Fruit fly (Drosophila melanogaster) whole organism, embryonic: ENCODE results near the gene stg.

Experiments
- Antp ChIP-seq: fragments of 200-800 bp; sonication (Bioruptor generic); optimal IDR thresholded peaks from 3 replicates; lab custom pipeline; 2016; ENCODE audit warnings: missing biosample characterization, missing genetic modification characterization
- CG10979 ChIP-seq: fragments of 200-800 bp; sonication (Bioruptor generic); optimal IDR thresholded peaks from 2 replicates; lab custom pipeline; 2018; ENCODE audit warnings: missing biosample characterization, mild to moderate bottlenecking, missing genetic modification characterization, moderate library complexity
- CG13123 ChIP-seq: fragments of 200-800 bp; sonication (Bioruptor generic); optimal IDR thresholded peaks from 2 replicates; lab custom pipeline; 2016; ENCODE audit warnings: missing biosample characterization, missing genetic modification characterization
- CG15011 ChIP-seq: fragments of 200-800 bp; sonication (Bioruptor generic); optimal IDR thresholded peaks from 3 replicates; lab custom pipeline; 2018; ENCODE audit warnings: missing biosample characterization, mild to moderate bottlenecking, missing genetic modification characterization
- CG18262 ChIP-seq: fragments of 200-800 bp; optimal IDR thresholded peaks from 3 replicates; lab custom pipeline; 2019; ENCODE audit warnings: missing biosample characterization, mild to moderate bottlenecking, missing genetic modification characterization, moderate library complexity
- CG18476 ChIP-seq: fragments of 200-800 bp; sonication (Bioruptor generic); optimal IDR thresholded peaks from 2 replicates; lab custom pipeline; 2016; ENCODE audit warnings: missing biosample characterization, mild to moderate bottlenecking, missing genetic modification characterization
- CG18599 ChIP-seq: fragments of 200-800 bp; sonication (Bioruptor generic); optimal IDR thresholded peaks from 3 replicates; lab custom pipeline; 2017; ENCODE audit warnings: missing biosample characterization, missing genetic modification characterization, mild to moderate bottlenecking, moderate library complexity, missing genetic modification reagents
- CG18619 ChIP-seq: fragments of 200-800 bp; sonication (Bioruptor generic); optimal IDR thresholded peaks from 3 replicates; lab custom pipeline; 2017; ENCODE audit warnings: missing biosample characterization, mild to moderate bottlenecking, missing genetic modification characterization
- CG2712 ChIP-seq: fragments of 200-800 bp; optimal IDR thresholded peaks from 3 replicates; lab custom pipeline; 2019; ENCODE audit warnings: missing biosample characterization, mild to moderate bottlenecking, missing genetic modification characterization, moderate library complexity
- CG30020 ChIP-seq: fragments of 200-800 bp; optimal IDR thresholded peaks from 2 replicates; lab custom pipeline; 2019; ENCODE audit warnings: missing biosample characterization, mild to moderate bottlenecking, missing genetic modification characterization, moderate library complexity
- CG30431 ChIP-seq: fragments of 200-800 bp; sonication (Bioruptor generic); optimal IDR thresholded peaks from 2 replicates; lab custom pipeline; 2017; ENCODE audit warnings: missing biosample characterization, missing genetic modification characterization
- CG31441 ChIP-seq: fragments of 200-800 bp; sonication (Bioruptor generic); IDR thresholded peaks from 2 replicates; pipeline ENCODE4 v1.3.6; 2022; ENCODE audit warnings: missing biosample characterization, missing genetic modification characterization
- CG34376 ChIP-seq: fragments of 200-800 bp; sonication (Bioruptor generic); optimal IDR thresholded peaks from 2 replicates; lab custom pipeline; 2018; ENCODE audit warnings: missing biosample characterization, mild to moderate bottlenecking, missing genetic modification characterization
- CG3726 ChIP-seq: fragments of 200-800 bp; sonication (Bioruptor generic); IDR thresholded peaks from 3 replicates; pipeline ENCODE4, ENCODE4 v1.3.6; 2022; ENCODE audit warnings: missing biosample characterization, missing genetic modification characterization
- CG6689 ChIP-seq: fragments of 200-800 bp; sonication (Bioruptor generic); IDR thresholded peaks from 2 replicates; pipeline ENCODE4 v1.3.6; 2022; ENCODE audit warnings: missing biosample characterization, missing genetic modification characterization
- CG7963 ChIP-seq: fragments of 200-800 bp; sonication (Bioruptor generic); IDR thresholded peaks from 3 replicates; pipeline ENCODE4 v1.3.6; 2022; ENCODE audit warnings: missing biosample characterization, missing genetic modification characterization; ENCODE audit not compliant: partially characterized antibody
- CG8290 ChIP-seq, 3 experiments: fragments of 200-800 bp; sonication (Bioruptor generic); optimal IDR thresholded peaks; 2 replicates each; lab custom pipeline; 2016 to 2019; ENCODE audit warnings: missing biosample characterization in 3 of 3, missing genetic modification characterization in 3 of 3, mild to moderate bottlenecking in 2 of 3, moderate library complexity in 1 of 3
- CG8765 ChIP-seq: fragments of 200-800 bp; sonication (Bioruptor generic); IDR thresholded peaks from 2 replicates; pipeline ENCODE4 v1.3.6; 2022; ENCODE audit warnings: missing biosample characterization, missing genetic modification characterization
- CG9609 ChIP-seq: fragments of 200-800 bp; sonication (Bioruptor generic); optimal IDR thresholded peaks from 3 replicates; lab custom pipeline; 2016; ENCODE audit warnings: missing biosample characterization, missing genetic modification characterization
- CG9797 ChIP-seq: fragments of 200-800 bp; sonication (Bioruptor generic); optimal IDR thresholded peaks from 3 replicates; lab custom pipeline; 2018; ENCODE audit warnings: missing biosample characterization, mild to moderate bottlenecking, missing genetic modification characterization
- D ChIP-seq, 2 experiments: fragments of 200-800 bp in 1 of 2; fragments of >200 bp in 1 of 2; sonication (Bioruptor generic) in 1 of 2; optimal IDR thresholded peaks; 2 replicates in 1 of 2; 3 replicates in 1 of 2; lab custom pipeline; 2017; ENCODE audit warnings: mild to moderate bottlenecking in 1 of 2, missing biosample characterization in 1 of 2, missing genetic modification characterization in 1 of 2, missing genetic modification reagents in 1 of 2
- D19A ChIP-seq: fragments of 200-800 bp; optimal IDR thresholded peaks from 3 replicates; lab custom pipeline; 2019; ENCODE audit warnings: missing biosample characterization, mild to moderate bottlenecking, missing genetic modification characterization, moderate library complexity
- Dip2 ChIP-seq: fragments of 200-800 bp; sonication (Bioruptor generic); IDR thresholded peaks from 2 replicates; pipeline ENCODE4 v1.3.6; 2022; ENCODE audit warnings: missing biosample characterization, missing genetic modification characterization
- Drgx ChIP-seq: fragments of 200-800 bp; sonication (Bioruptor generic); IDR thresholded peaks from 2 replicates; pipeline ENCODE4 v1.3.6; 2022; ENCODE audit warnings: missing biosample characterization, missing genetic modification characterization
- E2f1 ChIP-seq: fragments of 200-800 bp; sonication (Bioruptor generic); IDR thresholded peaks from 2 replicates; pipeline ENCODE4 v1.3.6; 2022; ENCODE audit warnings: missing biosample characterization, missing genetic modification characterization
- Gug ChIP-seq: fragments of 200-800 bp; sonication (Bioruptor generic); IDR thresholded peaks from 4 replicates; pipeline ENCODE4 v1.3.6; 2022; ENCODE audit warnings: missing biosample characterization, missing genetic modification characterization
- Neu2 ChIP-seq: fragments of 200-800 bp; sonication (Bioruptor generic); optimal IDR thresholded peaks from 3 replicates; lab custom pipeline; 2016; ENCODE audit warnings: missing biosample characterization, missing genetic modification characterization, borderline replicate concordance
- Rx ChIP-seq: fragments of 200-800 bp; sonication (Bioruptor generic); IDR thresholded peaks from 2 replicates; pipeline ENCODE4 v1.3.6; 2022; ENCODE audit warnings: missing biosample characterization, missing genetic modification characterization
- Xrp1 ChIP-seq: fragments of 200-800 bp; sonication (Bioruptor generic); IDR thresholded peaks from 2 replicates; pipeline ENCODE4 v1.3.6; 2022; ENCODE audit warnings: missing biosample characterization, missing genetic modification characterization
- bab2 ChIP-seq: fragments of 200-800 bp; sonication (Bioruptor generic); optimal IDR thresholded peaks from 2 replicates; lab custom pipeline; 2016; ENCODE audit warnings: missing biosample characterization, missing genetic modification characterization
- bcd ChIP-seq: fragments of 200-800 bp; sonication (Bioruptor generic); optimal IDR thresholded peaks from 2 replicates; lab custom pipeline; 2017; ENCODE audit warnings: missing biosample characterization, mild to moderate bottlenecking, missing genetic modification characterization
- corto ChIP-seq: fragments of 200-800 bp; sonication (Bioruptor generic); optimal IDR thresholded peaks from 2 replicates; lab custom pipeline; 2016; ENCODE audit warnings: missing biosample characterization, mild to moderate bottlenecking, missing genetic modification characterization, moderate library complexity
- dmrt11E ChIP-seq: fragments of 200-800 bp; sonication (Bioruptor generic); optimal IDR thresholded peaks from 3 replicates; lab custom pipeline; 2018; ENCODE audit warnings: missing biosample characterization, mild to moderate bottlenecking, missing genetic modification characterization, moderate library complexity
- dysf ChIP-seq: fragments of 200-800 bp; sonication (Bioruptor generic); IDR thresholded peaks from 3 replicates; pipeline ENCODE4 v1.3.6; 2022; ENCODE audit warnings: missing biosample characterization, missing genetic modification characterization
- fd3F ChIP-seq: fragments of 200-800 bp; sonication (Bioruptor generic); optimal IDR thresholded peaks from 2 replicates; lab custom pipeline; 2018; ENCODE audit warnings: missing biosample characterization, mild to moderate bottlenecking, missing genetic modification characterization, moderate library complexity
- gt ChIP-seq: fragments of 200-800 bp; sonication (Bioruptor generic); IDR thresholded peaks from 2 replicates; pipeline ENCODE4 v1.3.6; 2022; ENCODE audit warnings: missing biosample characterization, missing genetic modification characterization
- kah ChIP-seq: fragments of 200-800 bp; sonication (Bioruptor generic); optimal IDR thresholded peaks from 2 replicates; lab custom pipeline; 2018; ENCODE audit warnings: missing biosample characterization, mild to moderate bottlenecking, missing genetic modification characterization
- kni ChIP-seq: fragments of 200-800 bp; sonication (Bioruptor generic); optimal IDR thresholded peaks from 3 replicates; lab custom pipeline; 2017; ENCODE audit warnings: mild to moderate bottlenecking, missing biosample characterization, missing genetic modification reagents, missing genetic modification characterization
- lbe ChIP-seq: fragments of 200-800 bp; sonication (Bioruptor generic); optimal IDR thresholded peaks from 2 replicates; lab custom pipeline; 2016; ENCODE audit warnings: missing biosample characterization, mild to moderate bottlenecking, missing genetic modification characterization
- nau ChIP-seq: fragments of 200-800 bp; sonication (Bioruptor generic); optimal IDR thresholded peaks from 3 replicates; lab custom pipeline; 2017; ENCODE audit warnings: missing biosample characterization, mild to moderate bottlenecking, missing genetic modification characterization, missing genetic modification reagents
- nmo ChIP-seq: fragments of 200-800 bp; sonication (Bioruptor generic); optimal IDR thresholded peaks from 2 replicates; lab custom pipeline; 2018; ENCODE audit warnings: missing biosample characterization, mild to moderate bottlenecking, missing genetic modification characterization, moderate library complexity
- pfk ChIP-seq: fragments of 200-800 bp; sonication (Bioruptor generic); optimal IDR thresholded peaks from 2 replicates; lab custom pipeline; 2018; ENCODE audit warnings: missing biosample characterization, mild to moderate bottlenecking, missing genetic modification characterization, moderate library complexity
- pum ChIP-seq: fragments of 200-800 bp; sonication (Bioruptor generic); optimal IDR thresholded peaks from 2 replicates; lab custom pipeline; 2016; ENCODE audit warnings: missing biosample characterization, missing genetic modification characterization
- sens ChIP-seq: fragments of 200-800 bp; sonication (Bioruptor generic); peaks from one replicate; lab custom pipeline; 2016; ENCODE audit warnings: missing biosample characterization, missing genetic modification characterization
- sim ChIP-seq: fragments of 200-800 bp; sonication (Bioruptor generic); IDR thresholded peaks from 2 replicates; pipeline ENCODE4 v1.3.6; 2022; ENCODE audit warnings: missing biosample characterization, missing genetic modification characterization
- stwl ChIP-seq: fragments of 200-800 bp; sonication (Bioruptor generic); optimal IDR thresholded peaks from 3 replicates; lab custom pipeline; 2018; ENCODE audit warnings: missing biosample characterization, mild to moderate bottlenecking, missing genetic modification characterization, moderate library complexity
- tgo ChIP-seq: fragments of 200-800 bp; sonication (Bioruptor generic); IDR thresholded peaks from 3 replicates; pipeline ENCODE4 v1.3.6; 2022; ENCODE audit warnings: missing biosample characterization, missing genetic modification characterization
- tin ChIP-seq: fragments of 200-800 bp; sonication (Bioruptor generic); optimal IDR thresholded peaks from 3 replicates; lab custom pipeline; 2016; ENCODE audit warnings: missing biosample characterization, missing genetic modification characterization
- tx ChIP-seq: fragments of 200-800 bp; sonication (Bioruptor generic); optimal IDR thresholded peaks from 2 replicates; lab custom pipeline; 2016; ENCODE audit warnings: missing biosample characterization, missing genetic modification characterization
- zf30C ChIP-seq: fragments of 200-800 bp; sonication (Bioruptor generic); optimal IDR thresholded peaks from 3 replicates; lab custom pipeline; 2018; ENCODE audit warnings: missing biosample characterization, mild to moderate bottlenecking, missing genetic modification characterization
- zfh1 ChIP-seq: fragments of 200-800 bp; sonication (Bioruptor generic); IDR thresholded peaks from 3 replicates; pipeline ENCODE4 v1.3.6; 2022; ENCODE audit warnings: missing biosample characterization, missing genetic modification characterization

Gene stg

DNA sequence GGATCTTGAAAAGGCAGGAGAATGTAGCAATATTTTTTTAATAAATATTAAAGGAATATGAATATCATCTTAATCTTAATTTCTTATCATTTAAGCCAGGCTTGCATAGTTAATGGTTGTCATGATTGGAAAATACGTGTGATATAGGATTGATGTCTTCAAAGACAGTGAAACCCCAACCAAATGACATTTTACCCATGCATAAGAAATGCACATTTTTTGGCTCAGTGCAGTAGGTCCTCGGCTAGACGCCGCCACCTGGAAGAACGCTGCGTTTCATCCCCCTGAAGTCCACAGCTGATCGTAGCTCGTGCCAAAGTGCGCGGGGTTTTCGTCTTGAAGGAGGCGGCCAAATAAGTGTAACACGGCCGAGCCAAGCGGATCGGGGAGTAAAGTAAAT is 11.0 kb upstream of the stg start (continued):
- TF ChIP-seq Dip2 (GFP tag; lab: Robert Waterston, UW) (no peak), D19A (tag; lab: Kevin White, UChicago) (peak; percentile 19), CG30431 (no peak), D (optimal IDR thresholded peaks at IDR 0.05; lab: Kevin White, UChicago) (no peak), D (GFP tag; optimal IDR thresholded peaks at IDR 0.05; lab: Kevin White, UChicago) (peak; percentile 24), nmo (GFP tag; lab: Kevin White, UChicago) (peak; percentile 12), CG10979 (tag; lab: Kevin White, UChicago) (peak; percentile 56), CG31441 (GFP tag; lab: Robert Waterston, UW) (0 out of 2 replicates have a peak, but pooled peaks have one; percentile 30), corto (GFP tag; lab: Kevin White, UChicago) (no peak), CG3726 (GFP tag; lab: Robert Waterston, UW) (no peak), kah (GFP tag; lab: Kevin White, UChicago) (no peak), gt (no peak), CG9609 (GFP tag; lab: Kevin White, UChicago) (no peak), Xrp1 (peak; percentile 41; the same call in 1 of the 2 replicates), tx (GFP tag; lab: Kevin White, UChicago) (no peak), CG13123 (GFP tag; lab: Kevin White, UChicago) (no peak), CG6689 (GFP tag; lab: Robert Waterston, UW) (no peak), CG34376 (GFP tag; lab: Kevin White, UChicago) (no peak), CG18619 (GFP tag; lab: Kevin White, UChicago) (no peak), pfk (no peak), CG8765 (GFP tag; lab: Robert Waterston, UW) (peak; percentile 27; the same call in 1 of the 2 replicates), CG2712 (tag; lab: Kevin White, UChicago) (peak; percentile 54), fd3F (GFP tag; lab: Kevin White, UChicago) (no peak), zf30C (GFP tag; lab: Kevin White, UChicago) (peak; percentile 69), E2f1 (GFP tag; lab: Robert Waterston, UW) (no peak), dmrt11E (tag; lab: Kevin White, UChicago) (peak; percentile 46), CG9797 (GFP tag; lab: Kevin White, UChicago) (no peak), bab2 (GFP tag; lab: Kevin White, UChicago) (no peak)

dm6 chr3R:29265075-29265474 is 9.5 kb upstream of the stg start:
- TF ChIP-seq Antp (GFP tag; lab: Kevin White, UChicago): peak; percentile 21
- TF ChIP-seq zfh1 (GFP tag; lab: Robert Waterston, UW): peak; percentile 48; the same call in 1 of the 3 replicates
- TF ChIP-seq Rx (GFP tag; lab: Robert Waterston, UW): 0 out of 2 replicates have a peak, but pooled peaks have one; percentile 4
- peak; percentile 9 for TF ChIP-seq CG8290 (GFP tag; optimal IDR thresholded peaks at IDR 0.05; lab: Kevin White, UChicago)
- TF ChIP-seq CG8290 (tag; optimal IDR thresholded peaks at IDR 0.05; lab: Kevin White, UChicago): no peak
- TF ChIP-seq kni (GFP tag; lab: Kevin White, UChicago): peak; percentile 0
- no peak for TF ChIP-seq nau (GFP tag; lab: Kevin White, UChicago)
- peak; percentile 78 for TF ChIP-seq CG18262 (tag; lab: Kevin White, UChicago)
- TF ChIP-seq CG18599 (GFP tag; lab: Kevin White, UChicago): peak; percentile 21
- no peak for TF ChIP-seq sim (GFP tag; lab: Robert Waterston, UW)
- TF ChIP-seq Drgx (GFP tag; lab: Robert Waterston, UW): no peak
- no peak for TF ChIP-seq CG18476
- TF ChIP-seq pum (GFP tag; lab: Kevin White, UChicago): peak; percentile 20
- no peak for TF ChIP-seq Neu2
- peak; percentile 19 for TF ChIP-seq tin
- TF ChIP-seq CG7963 (GFP tag; lab: Robert Waterston, UW): no peak
- no peak for TF ChIP-seq tgo (GFP tag; lab: Robert Waterston, UW)
- no peak for TF ChIP-seq bcd (GFP tag; lab: Kevin White, UChicago)
- no peak for TF ChIP-seq lbe (GFP tag; lab: Kevin White, UChicago)
- TF ChIP-seq stwl (tag; lab: Kevin White, UChicago): no peak
- peak; percentile 91 for TF ChIP-seq sens (GFP tag; lab: Kevin White, UChicago)
- no peak for TF ChIP-seq CG15011 (GFP tag; lab: Kevin White, UChicago)
- TF ChIP-seq dysf: no peak
- TF ChIP-seq Gug (GFP tag; lab: Robert Waterston, UW): no peak
- TF ChIP-seq CG30020 (tag; lab: Kevin White, UChicago): no peak
